Worm (Caenorhabditis elegans): ENCODE data around the gene K10C2.2.

Gene K10C2.2

ce11 chrX:6443373-6443772 is 9.8 kb upstream of the K10C2.2 start, which contains the start of gene K10C2.7:
Gene K10C2.7 (minus strand): TSS chrX:6443473.
- no peak for TF ChIP-seq nhr-12 (tag; optimal IDR thresholded peaks at IDR 0.05)
- no peak for TF ChIP-seq mls-2 (tag; optimal IDR thresholded peaks at IDR 0.05)
- no peak for TF ChIP-seq mep-1 (tag; optimal IDR thresholded peaks at IDR 0.05)
- TF ChIP-seq sptf-1 (tag; optimal IDR thresholded peaks at IDR 0.05) = no peak
- no peak for TF ChIP-seq nhr-76 (tag; optimal IDR thresholded peaks at IDR 0.05)
- no peak for TF ChIP-seq nhr-2 (tag; optimal IDR thresholded peaks at IDR 0.05)
- no peak for TF ChIP-seq unc-120 (tag; optimal IDR thresholded peaks at IDR 0.05; ENCODE audit: poor library complexity, severe bottlenecking)
- TF ChIP-seq bed-3 (GFP tag; optimal IDR thresholded peaks at IDR 0.05) = no peak
- TF ChIP-seq unc-62 (GFP tag; optimal IDR thresholded peaks at IDR 0.05) = no peak
- TF ChIP-seq tbx-8 (GFP tag; optimal IDR thresholded peaks at IDR 0.05) = no peak

DNA sequence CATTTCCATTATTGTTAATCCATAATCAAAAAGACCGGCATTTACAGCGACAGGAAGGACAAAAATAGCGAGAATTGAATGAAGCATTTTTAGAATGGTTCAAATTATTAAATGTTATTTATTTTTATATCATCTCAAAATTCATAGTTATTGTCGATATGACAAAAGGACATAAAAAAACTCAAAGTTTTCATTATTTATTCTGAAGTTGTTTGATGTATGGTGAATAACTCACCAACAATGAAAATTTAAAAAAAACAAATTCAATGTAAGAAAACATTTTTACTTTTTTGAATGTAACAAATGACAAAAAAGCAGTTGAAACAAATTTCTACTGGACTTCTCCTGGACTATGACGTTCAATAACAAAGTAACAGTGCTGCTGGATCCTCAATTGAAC is 6.9 kb upstream of the K10C2.2 start, which contains the start of gene K10C2.14:
TSS of gene K10C2.14 (minus strand) at position 101 of the 400 bp plus-strand sequence.
- TF ChIP-seq cnd-1 (tag; optimal IDR thresholded peaks at IDR 0.05) = no peak
- no peak for TF ChIP-seq mls-2 (tag; optimal IDR thresholded peaks at IDR 0.05)
- TF ChIP-seq lsy-2 (tag; optimal IDR thresholded peaks at IDR 0.05) = no peak
- no peak for TF ChIP-seq blmp-1 (tag; optimal IDR thresholded peaks at IDR 0.05)
- TF ChIP-seq lin-13 (tag; optimal IDR thresholded peaks at IDR 0.05) = no peak
- TF ChIP-seq elt-1 (tag; optimal IDR thresholded peaks at IDR 0.05; ENCODE audit: borderline replicate concordance, insufficient read depth) = no peak
- no peak for TF ChIP-seq bed-3 (GFP tag; optimal IDR thresholded peaks at IDR 0.05)
- no peak for TF ChIP-seq M03D4.4 (tag; optimal IDR thresholded peaks at IDR 0.05)
- no peak for TF ChIP-seq snpc-4 (tag; optimal IDR thresholded peaks at IDR 0.05)
- TF ChIP-seq unc-120 (tag; optimal IDR thresholded peaks at IDR 0.05; ENCODE audit: poor library complexity, severe bottlenecking) = no peak
- TF ChIP-seq hlh-1 (tag; optimal IDR thresholded peaks at IDR 0.05) = no peak
- no peak for TF ChIP-seq mep-1 (tag; optimal IDR thresholded peaks at IDR 0.05)
- TF ChIP-seq mab-5 (tag; optimal IDR thresholded peaks at IDR 0.05) = no peak
- no peak for TF ChIP-seq ham-2 (GFP tag; optimal IDR thresholded peaks at IDR 0.05)
- no peak for TF ChIP-seq nhr-2 (tag; optimal IDR thresholded peaks at IDR 0.05)

DNA sequence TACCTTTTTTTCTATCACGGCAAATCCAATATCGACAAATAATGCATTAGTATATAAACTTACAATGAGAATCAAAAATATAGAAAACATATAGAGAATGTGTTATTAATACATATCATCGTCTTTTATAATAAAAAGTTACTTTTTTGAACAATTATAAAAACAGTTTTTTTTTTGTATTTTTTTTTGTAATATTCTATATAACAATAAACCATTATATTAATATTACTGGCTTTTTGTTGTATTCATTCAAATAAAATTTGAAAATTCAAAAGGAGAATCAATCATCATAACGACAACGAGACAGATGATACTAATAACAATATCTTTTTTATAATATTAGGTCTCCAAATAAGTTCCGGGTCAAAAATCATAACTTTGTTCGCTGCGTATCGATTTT is 4.0 kb upstream of the K10C2.2 start, which contains the start of gene K10C2.8:
TSS of gene K10C2.8 (minus strand) at position 101 of the 400 bp plus-strand sequence.
- TF ChIP-seq ham-2 (GFP tag; optimal IDR thresholded peaks at IDR 0.05) (no peak), flh-1 (GFP tag; optimal IDR thresholded peaks at IDR 0.05) (no peak), ces-1 (GFP tag; optimal IDR thresholded peaks at IDR 0.05) (no peak), ceh-39 (tag; optimal IDR thresholded peaks at IDR 0.05) (no peak), hlh-1 (tag; optimal IDR thresholded peaks at IDR 0.05) (no peak), nhr-12 (tag; optimal IDR thresholded peaks at IDR 0.05) (no peak), unc-120 (tag; optimal IDR thresholded peaks at IDR 0.05; ENCODE audit: poor library complexity, severe bottlenecking) (no peak), M03D4.4 (tag; optimal IDR thresholded peaks at IDR 0.05) (no peak), sptf-1 (tag; optimal IDR thresholded peaks at IDR 0.05) (no peak), sem-2 (GFP tag; optimal IDR thresholded peaks at IDR 0.05) (no peak), nhr-76 (tag; optimal IDR thresholded peaks at IDR 0.05) (no peak), snpc-4 (tag; optimal IDR thresholded peaks at IDR 0.05) (no peak), zip-8 (tag; optimal IDR thresholded peaks at IDR 0.05) (no peak)

DNA sequence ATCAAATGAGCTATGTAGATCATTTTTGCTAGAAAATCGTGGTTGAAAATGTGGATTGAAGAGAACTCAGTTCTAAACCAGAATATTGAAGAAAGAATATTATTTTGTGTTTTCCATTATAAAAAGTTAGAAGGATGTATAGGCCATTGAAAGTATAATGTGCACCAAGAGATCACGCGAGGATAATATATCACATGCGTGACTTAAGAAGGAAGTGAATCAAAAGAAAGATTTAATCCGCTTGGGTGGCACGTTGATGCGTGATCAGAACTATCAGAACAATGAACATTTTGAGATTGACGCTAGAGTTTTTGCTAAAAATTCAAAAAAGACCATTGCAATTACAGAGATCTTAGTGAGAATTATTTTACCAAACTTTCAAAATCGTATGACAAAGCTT is 2.2 kb upstream of the K10C2.2 start:
- no peak for TF ChIP-seq cnd-1 (tag; optimal IDR thresholded peaks at IDR 0.05)
- no peak for TF ChIP-seq lsy-2 (tag; optimal IDR thresholded peaks at IDR 0.05)
- no peak for TF ChIP-seq drap-1 (GFP tag; optimal IDR thresholded peaks at IDR 0.05)
- no peak for TF ChIP-seq sptf-1 (tag; optimal IDR thresholded peaks at IDR 0.05)
- no peak for TF ChIP-seq unc-62 (GFP tag; optimal IDR thresholded peaks at IDR 0.05)
- TF ChIP-seq unc-39 (tag; optimal IDR thresholded peaks at IDR 0.05) = no peak
- TF ChIP-seq elt-3 (tag; optimal IDR thresholded peaks at IDR 0.05) = no peak
- TF ChIP-seq ces-1 (GFP tag; optimal IDR thresholded peaks at IDR 0.05) = no peak
- TF ChIP-seq snpc-4 (tag; optimal IDR thresholded peaks at IDR 0.05) = no peak
- TF ChIP-seq sem-2 (GFP tag; optimal IDR thresholded peaks at IDR 0.05) = no peak
- no peak for TF ChIP-seq ceh-83 (GFP tag; optimal IDR thresholded peaks at IDR 0.05)
- TF ChIP-seq mep-1 (tag; optimal IDR thresholded peaks at IDR 0.05) = no peak
- no peak for TF ChIP-seq lin-32 (GFP tag; optimal IDR thresholded peaks at IDR 0.05)
- no peak for TF ChIP-seq nhr-12 (tag; optimal IDR thresholded peaks at IDR 0.05)
- TF ChIP-seq pha-4 (tag; optimal IDR thresholded peaks at IDR 0.05) = no peak
- TF ChIP-seq nhr-237 (tag; optimal IDR thresholded peaks at IDR 0.05) = no peak

DNA sequence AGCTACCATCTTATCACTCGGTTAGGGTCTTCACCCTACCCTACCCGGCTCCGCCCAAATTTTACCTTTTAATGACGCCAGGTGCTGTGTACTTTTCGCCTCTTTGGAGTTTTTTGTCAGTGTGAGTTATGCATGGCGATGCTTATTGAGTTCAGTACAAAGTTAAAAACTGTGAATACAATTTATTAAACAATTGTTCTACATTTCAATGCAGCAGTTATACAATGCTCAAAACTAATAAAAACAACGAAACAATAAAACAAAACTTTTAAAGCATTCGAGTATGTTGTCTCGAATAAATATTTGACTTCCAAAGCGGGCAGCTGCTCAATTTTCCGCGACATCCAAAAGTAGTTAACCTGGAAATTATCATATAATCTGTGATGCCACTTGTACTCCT is 3.1 kb downstream of the K10C2.2 start, which contains the start of gene ctsa-2:
TSS of gene ctsa-2 (minus strand) at position 101 of the 400 bp plus-strand sequence.
- no peak for TF ChIP-seq sptf-1 (tag; optimal IDR thresholded peaks at IDR 0.05)
- no peak for TF ChIP-seq elt-3 (tag; optimal IDR thresholded peaks at IDR 0.05)
- TF ChIP-seq nhr-12 (tag; optimal IDR thresholded peaks at IDR 0.05) = no peak
- no peak for TF ChIP-seq flh-1 (GFP tag; optimal IDR thresholded peaks at IDR 0.05)
